Worm (Caenorhabditis elegans) whole organism, mixed stage, embryonic: ENCODE data around the gene srh-41.

Experiments used
- ces-1 ChIP-seq: fragments of 150-350 bp; optimal IDR thresholded peaks from 2 replicates; lab custom pipeline; 2014; ENCODE audit warnings: missing biosample characterization, missing genetic modification reagents, missing genetic modification characterization
- elt-1 ChIP-seq: sonication (generic microtip); optimal IDR thresholded peaks from 2 replicates; lab custom pipeline; 2017; ENCODE audit warnings: missing genetic modification characterization, mild to moderate bottlenecking, missing compliant biosample characterization, antibody characterized with exemption, moderate library complexity, borderline replicate concordance; ENCODE audit not compliant: insufficient read depth
- elt-3 ChIP-seq: fragments of 150-350 bp; optimal IDR thresholded peaks from 2 replicates; lab custom pipeline; 2014; ENCODE audit warnings: missing biosample characterization, missing genetic modification characterization
- lin-13 ChIP-seq: fragments of 150-350 bp; optimal IDR thresholded peaks from 2 replicates; lab custom pipeline; 2014; ENCODE audit warnings: missing biosample characterization, missing genetic modification characterization
- lin-32 ChIP-seq: fragments of 200-800 bp; sonication (Bioruptor generic); optimal IDR thresholded peaks from 2 replicates; lab custom pipeline; 2018; ENCODE audit warnings: mild to moderate bottlenecking, missing genetic modification characterization, missing compliant biosample characterization
- lsy-2 ChIP-seq: fragments of 150-350 bp; optimal IDR thresholded peaks from 2 replicates; lab custom pipeline; 2014; ENCODE audit warnings: missing biosample characterization, missing genetic modification characterization
- mep-1 ChIP-seq: fragments of 150-350 bp; optimal IDR thresholded peaks from 2 replicates; lab custom pipeline; 2017; ENCODE audit warnings: missing biosample characterization, missing genetic modification reagents, missing genetic modification characterization, inconsistent platforms
- nhr-237 ChIP-seq: fragments of 150-350 bp; optimal IDR thresholded peaks from 2 replicates; lab custom pipeline; 2014; ENCODE audit warnings: missing biosample characterization, missing genetic modification characterization
- nhr-28 ChIP-seq: fragments of 150-350 bp; optimal IDR thresholded peaks from 2 replicates; lab custom pipeline; 2014; ENCODE audit warnings: missing biosample characterization, missing genetic modification characterization
- pha-4 ChIP-seq: fragments of 150-350 bp; optimal IDR thresholded peaks from 2 replicates; lab custom pipeline; 2018; ENCODE audit warnings: missing biosample characterization, missing genetic modification reagents, missing genetic modification characterization
- snpc-4 ChIP-seq: fragments of 150-350 bp; optimal IDR thresholded peaks from 2 replicates; lab custom pipeline; 2014; ENCODE audit warnings: missing biosample characterization, missing genetic modification characterization
- unc-39 ChIP-seq: fragments of 150-350 bp; optimal IDR thresholded peaks from 2 replicates; lab custom pipeline; 2014; ENCODE audit warnings: missing biosample characterization, missing genetic modification characterization
- unc-62 ChIP-seq: fragments of 150-350 bp; optimal IDR thresholded peaks from 2 replicates; lab custom pipeline; 2014; ENCODE audit warnings: missing biosample characterization, missing genetic modification reagents, missing genetic modification characterization
- ztf-11 ChIP-seq: fragments of 150-350 bp; optimal IDR thresholded peaks from 2 replicates; lab custom pipeline; 2014; ENCODE audit warnings: missing biosample characterization, missing genetic modification characterization

- TF ChIP-seq ces-1 (GFP tag; lab: Kevin White, UChicago) (no peak), nhr-28 (tag; lab: Kevin White, UChicago) (no peak), lin-32 (GFP tag; lab: Kevin White, UChicago) (no peak), ztf-11 (tag; lab: Kevin White, UChicago) (no peak), nhr-237 (no peak), snpc-4 (tag; lab: Kevin White, UChicago) (no peak), pha-4 (tag; lab: Kevin White, UChicago) (no peak), unc-62 (no peak), lsy-2 (no peak), elt-3 (tag; lab: Kevin White, UChicago) (no peak), elt-1 (tag; lab: Kevin White, UChicago) (no peak), unc-39 (tag; lab: Kevin White, UChicago) (no peak), lin-13 (tag; lab: Kevin White, UChicago) (no peak), mep-1 (no peak)
Measured at ce11 chrII:14287277-14287676, at the start of gene srh-41.
